Worm (Caenorhabditis elegans) whole organism, L3 larva: ENCODE measurements around the gene F55D1.1.

ENCODE experiments used
- ama-1 ChIP-seq: fragments of 150-350 bp; optimal IDR thresholded peaks from 2 replicates; lab custom pipeline; 2018
- ceh-9 ChIP-seq: sonication (generic microtip); optimal IDR thresholded peaks from 2 replicates; lab custom pipeline; 2018; ENCODE audit warnings: missing biosample characterization, missing genetic modification characterization
- egl-27 ChIP-seq: sonication (generic microtip); optimal IDR thresholded peaks from 4 replicates; lab custom pipeline; 2017; ENCODE audit warnings: missing biosample characterization, missing genetic modification reagents, missing genetic modification characterization
- elt-2 ChIP-seq: sonication (generic microtip); optimal IDR thresholded peaks from 2 replicates; lab custom pipeline; 2016; ENCODE audit warnings: missing genetic modification reagents, mild to moderate bottlenecking, missing genetic modification characterization, missing compliant biosample characterization
- fkh-10 ChIP-seq: sonication (generic microtip); optimal IDR thresholded peaks from 2 replicates; lab custom pipeline; 2017; ENCODE audit warnings: missing biosample characterization, missing genetic modification reagents, missing genetic modification characterization
- fkh-2 ChIP-seq: fragments of 150-350 bp; optimal IDR thresholded peaks from 2 replicates; lab custom pipeline; 2014; ENCODE audit warnings: missing biosample characterization, missing genetic modification reagents, missing genetic modification characterization
- lin-15B ChIP-seq: fragments of 150-350 bp; optimal IDR thresholded peaks from 2 replicates; lab custom pipeline; 2014; ENCODE audit warnings: missing biosample characterization, missing genetic modification characterization
- mml-1 ChIP-seq: fragments of 150-350 bp; sonication (generic microtip); optimal IDR thresholded peaks from 3 replicates; lab custom pipeline; 2014; ENCODE audit warnings: missing biosample characterization, missing genetic modification characterization
- nhr-237 ChIP-seq: fragments of 150-350 bp; optimal IDR thresholded peaks from 2 replicates; lab custom pipeline; 2014; ENCODE audit warnings: missing biosample characterization, missing genetic modification characterization
- nhr-76 ChIP-seq: fragments of 150-350 bp; sonication (generic microtip); optimal IDR thresholded peaks from 5 replicates; lab custom pipeline; 2014; ENCODE audit warnings: missing biosample characterization, missing genetic modification characterization
- zag-1 ChIP-seq: fragments of 150-350 bp; optimal IDR thresholded peaks from 2 replicates; lab custom pipeline; 2014; ENCODE audit warnings: missing biosample characterization, missing genetic modification characterization

DNA sequence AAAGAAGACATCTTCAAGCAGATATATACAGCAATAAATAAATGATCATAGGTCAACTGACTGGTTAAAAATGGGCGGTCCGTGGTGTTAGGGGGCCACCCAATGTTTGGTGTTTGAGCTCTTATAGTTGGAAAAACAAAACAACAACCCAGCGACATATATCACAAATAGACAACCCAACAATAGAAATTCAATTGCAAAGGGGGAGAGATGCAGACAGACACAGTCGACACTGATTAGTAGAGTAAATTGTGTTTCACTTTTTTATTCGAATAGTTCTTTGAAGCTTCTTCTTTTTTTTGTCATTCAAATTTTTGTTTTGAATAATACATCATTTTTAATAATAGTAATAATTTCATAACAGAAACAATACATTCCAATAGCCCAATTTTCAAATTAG is 25.8 kb downstream of the F55D1.1 start:
- TF ChIP-seq elt-2 (tag; lab: Kevin White, UChicago) (no peak), nhr-76 (tag; lab: Kevin White, UChicago) (no peak), fkh-10 (GFP tag; lab: Kevin White, UChicago) (peak; percentile 3), fkh-2 (tag; lab: Kevin White, UChicago) (no peak), egl-27 (tag; lab: Kevin White, UChicago) (no peak), mml-1 (no peak), ceh-9 (tag; lab: Kevin White, UChicago) (no peak), lin-15B (tag; lab: Kevin White, UChicago) (no peak), zag-1 (no peak), ama-1 (lab: Kevin White, UChicago) (no peak), nhr-237 (tag; lab: Kevin White, UChicago) (no peak)
